Fruit fly (Drosophila melanogaster) whole organism, prepupa: ENCODE results near the gene CG7227.

Source experiments
- CG10631 ChIP-seq: fragments of 200-800 bp; sonication (Bioruptor generic); optimal IDR thresholded peaks from 2 replicates; lab custom pipeline; 2016; ENCODE audit warnings: missing biosample characterization, missing genetic modification characterization
- CG16779 ChIP-seq: fragments of 200-800 bp; sonication (Bioruptor generic); optimal IDR thresholded peaks from 3 replicates; lab custom pipeline; 2017; ENCODE audit warnings: missing biosample characterization, mild to moderate bottlenecking, missing genetic modification characterization
- OdsH ChIP-seq: fragments of 200-800 bp; sonication (Bioruptor generic); optimal IDR thresholded peaks from 3 replicates; lab custom pipeline; 2016; ENCODE audit warnings: missing biosample characterization, missing genetic modification characterization
- eg ChIP-seq: fragments of 200-800 bp; sonication (Bioruptor generic); IDR thresholded peaks from 3 replicates; pipeline ENCODE4 v1.3.6; 2022; ENCODE audit warnings: missing biosample characterization, missing genetic modification characterization
- fkh ChIP-seq: fragments of 200-800 bp; sonication (Bioruptor generic); optimal IDR thresholded peaks from 3 replicates; lab custom pipeline; 2017; ENCODE audit warnings: missing biosample characterization, mild to moderate bottlenecking, missing genetic modification characterization, moderate library complexity

- peak; percentile 37; the same call in 1 of the 3 replicates for TF ChIP-seq eg (GFP tag; lab: Robert Waterston, UW)
- no peak for TF ChIP-seq fkh (GFP tag; lab: Kevin White, UChicago)
- no peak for TF ChIP-seq CG16779 (tag; lab: Kevin White, UChicago)
- TF ChIP-seq CG10631 (GFP tag; lab: Kevin White, UChicago) = peak; percentile 42
- TF ChIP-seq OdsH (GFP tag; lab: Kevin White, UChicago) = peak; percentile 25
These were observed 32.0 kb downstream of the CG7227 start for dm6 chr2L:7965808-7966460.
